Worm (Caenorhabditis elegans): ENCODE results near the gene F13A7.1.

The F13A7.1 gene

ce11 chrV:16403974-16404373 is 26.2 kb upstream of the F13A7.1 start, which contains the start of gene syp-1:
syp-1 (plus strand) TSS chrV:16404274.
- no peak for TF ChIP-seq ceh-34 (tag; optimal IDR thresholded peaks at IDR 0.05)
- no peak for TF ChIP-seq hlh-8 (tag; optimal IDR thresholded peaks at IDR 0.05)
- TF ChIP-seq ceh-2 (tag; optimal IDR thresholded peaks at IDR 0.05) = no peak
- TF ChIP-seq fkh-10 (GFP tag; optimal IDR thresholded peaks at IDR 0.05) = no peak
- no peak for TF ChIP-seq ama-1 (optimal IDR thresholded peaks at IDR 0.05)
- TF ChIP-seq ceh-22 (tag; optimal IDR thresholded peaks at IDR 0.05) = no peak
- no peak for TF ChIP-seq ceh-9 (tag; optimal IDR thresholded peaks at IDR 0.05)
- no peak for TF ChIP-seq zip-5 (tag; optimal IDR thresholded peaks at IDR 0.05)
- no peak for TF ChIP-seq ceh-31 (tag; optimal IDR thresholded peaks at IDR 0.05)
- TF ChIP-seq ceh-24 (tag; optimal IDR thresholded peaks at IDR 0.05) = no peak
- no peak for TF ChIP-seq lin-11 (tag; optimal IDR thresholded peaks at IDR 0.05)
- no peak for TF ChIP-seq T23F11.4 (GFP tag; optimal IDR thresholded peaks at IDR 0.05)
- no peak for TF ChIP-seq hlh-30 (tag; optimal IDR thresholded peaks at IDR 0.05; ENCODE audit: insufficient read depth)
- no peak for TF ChIP-seq K02D7.2 (tag; optimal IDR thresholded peaks at IDR 0.05)
- no peak for TF ChIP-seq pax-1 (tag; optimal IDR thresholded peaks at IDR 0.05)
- TF ChIP-seq F13H6.1 (tag; optimal IDR thresholded peaks at IDR 0.05) = no peak
- no peak for TF ChIP-seq sox-4 (tag; optimal IDR thresholded peaks at IDR 0.05)
- no peak for TF ChIP-seq unc-3 (GFP tag; conservative IDR thresholded peaks at IDR 0.05)
- TF ChIP-seq unc-3 (tag; optimal IDR thresholded peaks at IDR 0.05) = no peak
- no peak for TF ChIP-seq ztf-16 (tag; optimal IDR thresholded peaks at IDR 0.05)

- peak; percentile 60 for TF ChIP-seq lim-6 (tag; optimal IDR thresholded peaks at IDR 0.05)
- peak; percentile 64 for TF ChIP-seq hlh-8 (tag; optimal IDR thresholded peaks at IDR 0.05)
- peak; percentile 31 for TF ChIP-seq nfya-1 (tag; optimal IDR thresholded peaks at IDR 0.05)
- no peak for TF ChIP-seq T23F11.4 (GFP tag; optimal IDR thresholded peaks at IDR 0.05)
- no peak for TF ChIP-seq dmd-4 (tag; optimal IDR thresholded peaks at IDR 0.05; ENCODE audit: borderline replicate concordance)
- peak; percentile 68 for TF ChIP-seq tbx-2 (tag; optimal IDR thresholded peaks at IDR 0.05)
- TF ChIP-seq elt-2 (tag; optimal IDR thresholded peaks at IDR 0.05) = no peak
- peak; percentile 92 for TF ChIP-seq ceh-2 (tag; optimal IDR thresholded peaks at IDR 0.05)
- peak; percentile 86 for TF ChIP-seq ref-2 (tag; optimal IDR thresholded peaks at IDR 0.05)
- TF ChIP-seq zip-5 (tag; optimal IDR thresholded peaks at IDR 0.05) = peak; percentile 82
- peak; percentile 56 for TF ChIP-seq unc-42 (tag; optimal IDR thresholded peaks at IDR 0.05)
- TF ChIP-seq ceh-34 (tag; optimal IDR thresholded peaks at IDR 0.05) = peak; percentile 53
- peak; percentile 92 for TF ChIP-seq ets-4 (tag; optimal IDR thresholded peaks at IDR 0.05)
- peak; percentile 57 for TF ChIP-seq F13H6.1 (tag; optimal IDR thresholded peaks at IDR 0.05)
- peak; percentile 96 for TF ChIP-seq C08G9.2 (tag; optimal IDR thresholded peaks at IDR 0.05)
- TF ChIP-seq hlh-13 (GFP tag; optimal IDR thresholded peaks at IDR 0.05) = no peak
- TF ChIP-seq tbx-7 (tag; optimal IDR thresholded peaks at IDR 0.05) = peak; percentile 88
- TF ChIP-seq fax-1 (tag; optimal IDR thresholded peaks at IDR 0.05) = peak; percentile 51
- TF ChIP-seq ztf-16 (tag; optimal IDR thresholded peaks at IDR 0.05) = no peak
- TF ChIP-seq odd-2 (tag; optimal IDR thresholded peaks at IDR 0.05) = no peak
- TF ChIP-seq lin-11 (tag; optimal IDR thresholded peaks at IDR 0.05) = no peak
- peak; percentile 77 for TF ChIP-seq rnt-1 (tag; optimal IDR thresholded peaks at IDR 0.05)
- TF ChIP-seq mec-3 (tag; optimal IDR thresholded peaks at IDR 0.05; ENCODE audit: borderline replicate concordance) = peak; percentile 72
- TF ChIP-seq ceh-14 (tag; optimal IDR thresholded peaks at IDR 0.05) = peak; percentile 80
- TF ChIP-seq fkh-10 (GFP tag; optimal IDR thresholded peaks at IDR 0.05) = no peak
- peak; percentile 93 for TF ChIP-seq ceh-31 (tag; optimal IDR thresholded peaks at IDR 0.05)
Observed at ce11 chrV:16401519-16401918, 23.8 kb upstream of the F13A7.1 start, which contains the start of gene F13A7.14. F13A7.14 (plus strand) TSS chrV:16401891.

ce11 chrV:16399388-16399787 is 21.6 kb upstream of the F13A7.1 start, which contains the start of gene sre-36:
sre-36 (plus strand) TSS chrV:16399688.
- TF ChIP-seq pros-1 (tag; optimal IDR thresholded peaks at IDR 0.05) = no peak
- no peak for TF ChIP-seq K09A11.1 (tag; optimal IDR thresholded peaks at IDR 0.05; ENCODE audit: insufficient read depth)
- TF ChIP-seq gmeb-2 (tag; optimal IDR thresholded peaks at IDR 0.05) = no peak
- TF ChIP-seq tbx-7 (tag; optimal IDR thresholded peaks at IDR 0.05) = no peak
- TF ChIP-seq ceh-14 (tag; optimal IDR thresholded peaks at IDR 0.05) = no peak
- TF ChIP-seq fkh-10 (GFP tag; optimal IDR thresholded peaks at IDR 0.05) = no peak
